Worm (Caenorhabditis elegans) whole organism, mixed stage, embryonic: ENCODE data around the gene sri-48.
"Not testable (repeated sequence)": the region's sequence is repeated elsewhere in the genome, so short reads cannot be mapped to it uniquely, and the experiment has no call there.

Experiments
- ces-1 ChIP-seq: fragments of 150-350 bp; optimal IDR thresholded peaks from 2 replicates; lab custom pipeline; 2014; ENCODE audit warnings: missing biosample characterization, missing genetic modification reagents, missing genetic modification characterization
- elt-1 ChIP-seq: sonication (generic microtip); optimal IDR thresholded peaks from 2 replicates; lab custom pipeline; 2017; ENCODE audit warnings: missing genetic modification characterization, mild to moderate bottlenecking, missing compliant biosample characterization, antibody characterized with exemption, moderate library complexity, borderline replicate concordance; ENCODE audit not compliant: insufficient read depth
- lsy-2 ChIP-seq: fragments of 150-350 bp; optimal IDR thresholded peaks from 2 replicates; lab custom pipeline; 2014; ENCODE audit warnings: missing biosample characterization, missing genetic modification characterization
- mep-1 ChIP-seq: fragments of 150-350 bp; optimal IDR thresholded peaks from 2 replicates; lab custom pipeline; 2017; ENCODE audit warnings: missing biosample characterization, missing genetic modification reagents, missing genetic modification characterization, inconsistent platforms
- nhr-76 ChIP-seq: sonication (generic microtip); optimal IDR thresholded peaks from 2 replicates; lab custom pipeline; 2017; ENCODE audit warnings: missing biosample characterization, missing genetic modification characterization
- unc-39 ChIP-seq: fragments of 150-350 bp; optimal IDR thresholded peaks from 2 replicates; lab custom pipeline; 2014; ENCODE audit warnings: missing biosample characterization, missing genetic modification characterization

ce11 chrII:3201242-3201641 is at the start of gene sri-48:
- not testable (repeated sequence) for TF ChIP-seq ces-1 (GFP tag; lab: Kevin White, UChicago); lsy-2 (tag; lab: Kevin White, UChicago); nhr-76 (tag; lab: Kevin White, UChicago); unc-39; mep-1 (tag; lab: Kevin White, UChicago); elt-1 (tag; lab: Kevin White, UChicago)
